Worm (Caenorhabditis elegans) whole organism, L1 larva: Measurements from ENCODE around the gene dpy-27.

ENCODE experiments used
- nhr-76 ChIP-seq: sonication (generic microtip); optimal IDR thresholded peaks from 2 replicates; lab custom pipeline; 2017; ENCODE audit warnings: missing biosample characterization, missing genetic modification characterization
- zag-1 ChIP-seq: fragments of 150-350 bp; optimal IDR thresholded peaks from 2 replicates; lab custom pipeline; 2014; ENCODE audit warnings: missing biosample characterization, missing genetic modification characterization

- TF ChIP-seq zag-1 (no peak), nhr-76 (tag; lab: Kevin White, UChicago) (no peak)
Observed at ce11 chrIII:3831381-3831780, 11.9 kb upstream of the dpy-27 start, which contains the start of gene C36A4.10.
